Fruit fly (Drosophila melanogaster) whole organism, embryonic: ENCODE data around the gene ATP7.

Experiments
- Abd-B ChIP-seq: fragments of 200-800 bp; sonication (Bioruptor generic); optimal IDR thresholded peaks from 2 replicates; lab custom pipeline; 2018; ENCODE audit warnings: missing biosample characterization, mild to moderate bottlenecking, missing genetic modification characterization, moderate library complexity
- Aef1 ChIP-seq: fragments of 200-800 bp; sonication (Bioruptor generic); IDR thresholded peaks from 3 replicates; pipeline ENCODE4 v1.3.6; 2022; ENCODE audit warnings: missing biosample characterization, missing genetic modification characterization
- B-H1 ChIP-seq: fragments of 200-800 bp; sonication (Bioruptor generic); IDR thresholded peaks from 3 replicates; pipeline ENCODE4 v1.3.6; 2022; ENCODE audit warnings: missing biosample characterization, missing genetic modification characterization
- C15 ChIP-seq: fragments of 200-800 bp; sonication (Bioruptor generic); IDR thresholded peaks from 3 replicates; pipeline ENCODE4 v1.3.6; 2022; ENCODE audit warnings: missing biosample characterization, missing genetic modification characterization
- CG10209 ChIP-seq: fragments of 200-800 bp; sonication (Bioruptor generic); optimal IDR thresholded peaks from 3 replicates; lab custom pipeline; 2017; ENCODE audit warnings: missing biosample characterization, mild to moderate bottlenecking, missing genetic modification characterization, missing genetic modification reagents
- CG11398 ChIP-seq: fragments of 200-800 bp; sonication (Bioruptor generic); optimal IDR thresholded peaks from 2 replicates; lab custom pipeline; 2016; ENCODE audit warnings: missing biosample characterization, missing genetic modification characterization
- CG14441 ChIP-seq: fragments of 200-800 bp; sonication (Bioruptor generic); IDR thresholded peaks from 2 replicates; pipeline ENCODE4 v1.3.6; 2022; ENCODE audit warnings: missing biosample characterization, missing genetic modification characterization
- CG1529 ChIP-seq: fragments of 200-800 bp; sonication (Bioruptor generic); optimal IDR thresholded peaks from 3 replicates; lab custom pipeline; 2018; ENCODE audit warnings: missing biosample characterization, missing genetic modification characterization
- CG16815 ChIP-seq: fragments of 200-800 bp; sonication (Bioruptor generic); optimal IDR thresholded peaks from 3 replicates; lab custom pipeline; 2017; ENCODE audit warnings: missing biosample characterization, mild to moderate bottlenecking, missing genetic modification characterization
- CG16863 ChIP-seq: fragments of 200-800 bp; sonication (Bioruptor generic); optimal IDR thresholded peaks from 3 replicates; lab custom pipeline; 2016; ENCODE audit warnings: missing biosample characterization, missing genetic modification characterization
- CG17328 ChIP-seq: fragments of 200-800 bp; sonication (Bioruptor generic); IDR thresholded peaks from 2 replicates; pipeline ENCODE4 v1.3.6; 2022; ENCODE audit warnings: missing biosample characterization, missing genetic modification characterization
- CG18011 ChIP-seq: fragments of 200-800 bp; sonication (Bioruptor generic); optimal IDR thresholded peaks from 2 replicates; lab custom pipeline; 2017; ENCODE audit warnings: missing biosample characterization, missing genetic modification characterization, mild to moderate bottlenecking, moderate library complexity, missing genotype
- CG1832 ChIP-seq: fragments of 200-800 bp; sonication (Bioruptor generic); optimal IDR thresholded peaks from 2 replicates; lab custom pipeline; 2017; ENCODE audit warnings: missing biosample characterization, mild to moderate bottlenecking, missing genetic modification characterization, inconsistent platforms
- CG18619 ChIP-seq: fragments of 200-800 bp; sonication (Bioruptor generic); optimal IDR thresholded peaks from 3 replicates; lab custom pipeline; 2017; ENCODE audit warnings: missing biosample characterization, mild to moderate bottlenecking, missing genetic modification characterization
- CG30403 ChIP-seq: fragments of 200-800 bp; sonication (Bioruptor generic); optimal IDR thresholded peaks from 3 replicates; lab custom pipeline; 2016; ENCODE audit warnings: missing biosample characterization, missing genetic modification characterization
- CG43689 ChIP-seq: fragments of 200-800 bp; sonication (Bioruptor generic); IDR thresholded peaks from 2 replicates; pipeline ENCODE4 v1.3.6; 2022; ENCODE audit warnings: missing biosample characterization, missing genetic modification characterization
- CG7357 ChIP-seq: fragments of 200-800 bp; sonication (Bioruptor generic); IDR thresholded peaks from 3 replicates; pipeline ENCODE4 v1.3.6; 2022; ENCODE audit warnings: missing biosample characterization, missing genetic modification characterization
- CG8924 ChIP-seq: fragments of 200-800 bp; optimal IDR thresholded peaks from 3 replicates; lab custom pipeline; 2019; ENCODE audit warnings: missing biosample characterization, mild to moderate bottlenecking, missing genetic modification characterization, moderate library complexity
- CG9215 ChIP-seq: fragments of 200-800 bp; sonication (Bioruptor generic); IDR thresholded peaks from 2 replicates; pipeline ENCODE4 v1.3.6; 2022; ENCODE audit warnings: missing biosample characterization, missing genetic modification characterization
- CkIIα-i1 ChIP-seq: fragments of 200-800 bp; sonication (Bioruptor generic); IDR thresholded peaks from 2 replicates; pipeline ENCODE4 v1.3.6; 2022; ENCODE audit warnings: missing biosample characterization, missing genetic modification characterization
- Deaf1 ChIP-seq: fragments of 200-800 bp; optimal IDR thresholded peaks from 3 replicates; lab custom pipeline; 2019; ENCODE audit warnings: missing biosample characterization, mild to moderate bottlenecking, missing genetic modification characterization, moderate library complexity
- Drgx ChIP-seq: fragments of 200-800 bp; sonication (Bioruptor generic); IDR thresholded peaks from 2 replicates; pipeline ENCODE4 v1.3.6; 2022; ENCODE audit warnings: missing biosample characterization, missing genetic modification characterization
- E2f1 ChIP-seq: fragments of 200-800 bp; sonication (Bioruptor generic); IDR thresholded peaks from 2 replicates; pipeline ENCODE4 v1.3.6; 2022; ENCODE audit warnings: missing biosample characterization, missing genetic modification characterization
- E2f2 ChIP-seq: fragments of 200-800 bp; sonication (Bioruptor generic); IDR thresholded peaks from 2 replicates; pipeline ENCODE4 v1.3.6; 2022; ENCODE audit warnings: missing biosample characterization, missing genetic modification characterization
- Elba2 ChIP-seq: fragments of 200-800 bp; sonication (Bioruptor generic); optimal IDR thresholded peaks from 3 replicates; lab custom pipeline; 2016; ENCODE audit warnings: missing biosample characterization, missing genetic modification characterization
- Ets97D ChIP-seq: fragments of 200-800 bp; sonication (Bioruptor generic); optimal IDR thresholded peaks from 3 replicates; lab custom pipeline; 2016; ENCODE audit warnings: missing biosample characterization, missing genetic modification characterization
- Max ChIP-seq: fragments of 200-800 bp; sonication (Bioruptor generic); optimal IDR thresholded peaks from 2 replicates; lab custom pipeline; 2016; ENCODE audit warnings: missing biosample characterization, mild to moderate bottlenecking, missing genetic modification characterization
- Ravus ChIP-seq: fragments of 200-800 bp; sonication (Bioruptor generic); IDR thresholded peaks from 2 replicates; pipeline ENCODE4 v1.3.6; 2022; ENCODE audit warnings: missing biosample characterization, missing genetic modification characterization
- Sry-β ChIP-seq: fragments of 200-800 bp; sonication (Bioruptor generic); optimal IDR thresholded peaks from 2 replicates; lab custom pipeline; 2018; ENCODE audit warnings: missing biosample characterization, mild to moderate bottlenecking, missing genetic modification characterization, moderate library complexity
- Sry-δ ChIP-seq: fragments of 200-800 bp; sonication (Bioruptor generic); optimal IDR thresholded peaks from 2 replicates; lab custom pipeline; 2016; ENCODE audit warnings: missing biosample characterization, missing genetic modification characterization
- Trl ChIP-seq, 3 experiments: fragments of >200 bp in 2 of 3; fragments of 200-800 bp in 1 of 3; sonication (Bioruptor generic) in 1 of 3; optimal IDR thresholded peaks; 2 replicates in 1 of 3; 3 replicates in 2 of 3; lab custom pipeline; 2016 to 2017; ENCODE audit warnings: missing biosample characterization in 1 of 3, missing genetic modification characterization in 1 of 3
- Xrp1 ChIP-seq: fragments of 200-800 bp; sonication (Bioruptor generic); IDR thresholded peaks from 2 replicates; pipeline ENCODE4 v1.3.6; 2022; ENCODE audit warnings: missing biosample characterization, missing genetic modification characterization
- ac ChIP-seq: fragments of 200-800 bp; sonication (Bioruptor generic); optimal IDR thresholded peaks from 3 replicates; lab custom pipeline; 2017; ENCODE audit warnings: missing biosample characterization, mild to moderate bottlenecking, missing genetic modification characterization
- ci ChIP-seq: fragments of 200-800 bp; sonication (Bioruptor generic); IDR thresholded peaks from 3 replicates; pipeline ENCODE4 v1.3.6; 2022; ENCODE audit warnings: missing biosample characterization, missing genetic modification characterization
- disco-r ChIP-seq: fragments of 200-800 bp; sonication (Bioruptor generic); optimal IDR thresholded peaks from 2 replicates; lab custom pipeline; 2016; ENCODE audit warnings: missing biosample characterization, missing genetic modification characterization
- dmrt99B ChIP-seq: fragments of 200-800 bp; sonication (Bioruptor generic); optimal IDR thresholded peaks from 2 replicates; lab custom pipeline; 2018; ENCODE audit warnings: missing biosample characterization, mild to moderate bottlenecking, missing genetic modification characterization, moderate library complexity
- gro ChIP-seq: fragments of 200-800 bp; sonication (Bioruptor generic); optimal IDR thresholded peaks from 2 replicates; lab custom pipeline; 2016; ENCODE audit warnings: missing biosample characterization, missing genetic modification characterization
- gsb-n ChIP-seq: fragments of 200-800 bp; sonication (Bioruptor generic); optimal IDR thresholded peaks from 3 replicates; lab custom pipeline; 2018; ENCODE audit warnings: missing biosample characterization, mild to moderate bottlenecking, missing genetic modification characterization
- h ChIP-seq: fragments of >200 bp; optimal IDR thresholded peaks from 2 replicates; lab custom pipeline; 2017
- ham ChIP-seq: fragments of 200-800 bp; sonication (Bioruptor generic); IDR thresholded peaks from 2 replicates; pipeline ENCODE4 v1.3.6; 2022; ENCODE audit warnings: missing biosample characterization, missing genetic modification characterization
- lilli ChIP-seq: fragments of 200-800 bp; sonication (Bioruptor generic); optimal IDR thresholded peaks from 3 replicates; lab custom pipeline; 2016; ENCODE audit warnings: missing biosample characterization, missing genetic modification characterization
- mirr ChIP-seq: fragments of 200-800 bp; sonication (Bioruptor generic); optimal IDR thresholded peaks from 3 replicates; lab custom pipeline; 2018; ENCODE audit warnings: missing biosample characterization, mild to moderate bottlenecking, missing genetic modification characterization
- nmo ChIP-seq: fragments of 200-800 bp; sonication (Bioruptor generic); optimal IDR thresholded peaks from 2 replicates; lab custom pipeline; 2018; ENCODE audit warnings: missing biosample characterization, mild to moderate bottlenecking, missing genetic modification characterization, moderate library complexity
- otp ChIP-seq: fragments of 200-800 bp; sonication (Bioruptor generic); IDR thresholded peaks from 3 replicates; pipeline ENCODE4, ENCODE4 v1.3.6; 2022; ENCODE audit warnings: missing biosample characterization, missing genetic modification characterization
- pho ChIP-seq: fragments of 200-800 bp; sonication (Bioruptor generic); optimal IDR thresholded peaks from 2 replicates; lab custom pipeline; 2016; ENCODE audit warnings: missing biosample characterization, missing genetic modification characterization
- pnt ChIP-seq: fragments of 200-800 bp; sonication (Bioruptor generic); optimal IDR thresholded peaks from 3 replicates; lab custom pipeline; 2016; ENCODE audit warnings: missing biosample characterization, missing genetic modification characterization
- seq ChIP-seq: fragments of 200-800 bp; sonication (Bioruptor generic); IDR thresholded peaks from 2 replicates; pipeline ENCODE4 v1.3.6; 2022; ENCODE audit warnings: missing biosample characterization, missing genetic modification characterization
- slbo ChIP-seq: fragments of 200-800 bp; sonication (Bioruptor generic); IDR thresholded peaks from 2 replicates; pipeline ENCODE4 v1.3.6; 2022; ENCODE audit warnings: missing biosample characterization, missing genetic modification characterization
- stc ChIP-seq: fragments of 200-800 bp; sonication (Bioruptor generic); IDR thresholded peaks from 2 replicates; pipeline ENCODE4 v1.3.6; 2022; ENCODE audit warnings: missing biosample characterization, missing genetic modification characterization
- tgo ChIP-seq: fragments of 200-800 bp; sonication (Bioruptor generic); IDR thresholded peaks from 3 replicates; pipeline ENCODE4 v1.3.6; 2022; ENCODE audit warnings: missing biosample characterization, missing genetic modification characterization
- tna ChIP-seq: fragments of 200-800 bp; sonication (Bioruptor generic); IDR thresholded peaks from 2 replicates; pipeline ENCODE4 v1.3.6; 2022; ENCODE audit warnings: missing biosample characterization, missing genetic modification characterization; ENCODE audit not compliant: partially characterized antibody
- zen2 ChIP-seq: fragments of 200-800 bp; sonication (Bioruptor generic); IDR thresholded peaks from 3 replicates; pipeline ENCODE4 v1.3.6; 2022; ENCODE audit warnings: missing biosample characterization, missing genetic modification characterization; ENCODE audit not compliant: partially characterized antibody

ATP7 gene

dm6 chrX:11854758-11855465, at the start of gene ATP7, which contains the start of gene CG10347 (continued):
- TF ChIP-seq stc (GFP tag; lab: Robert Waterston, UW) (no peak), Drgx (GFP tag; lab: Robert Waterston, UW) (no peak), pho (GFP tag; lab: Kevin White, UChicago) (no peak), mirr (GFP tag; lab: Kevin White, UChicago) (no peak), CG43689 (GFP tag; lab: Robert Waterston, UW) (no peak), Abd-B (no peak), tna (GFP tag; lab: Robert Waterston, UW) (peak; percentile 82), Aef1 (no peak), CG7357 (GFP tag; lab: Robert Waterston, UW) (no peak), CG17328 (GFP tag; lab: Robert Waterston, UW) (no peak), CG1832 (GFP tag; lab: Kevin White, UChicago) (no peak), nmo (peak; percentile 47), ham (GFP tag; lab: Robert Waterston, UW) (no peak), CG16815 (GFP tag; lab: Kevin White, UChicago) (no peak), CG18011 (GFP tag; lab: Kevin White, UChicago) (no peak), Ets97D (GFP tag; lab: Kevin White, UChicago) (peak; percentile 53), Trl (optimal IDR thresholded peaks at IDR 0.05; lab: Kevin White, UChicago) (no peak), Trl (GFP tag; optimal IDR thresholded peaks at IDR 0.05; lab: Kevin White, UChicago) (peak; percentile 2), ac (GFP tag; lab: Kevin White, UChicago) (no peak), CG10209 (GFP tag; lab: Kevin White, UChicago) (no peak), Sry-δ (peak; percentile 97), pnt (GFP tag; lab: Kevin White, UChicago) (peak; percentile 17), E2f1 (GFP tag; lab: Robert Waterston, UW) (no peak), CG16863 (GFP tag; lab: Kevin White, UChicago) (no peak), tgo (GFP tag; lab: Robert Waterston, UW) (no peak), zen2 (GFP tag; lab: Robert Waterston, UW) (peak; percentile 78), CG1529 (GFP tag; lab: Kevin White, UChicago) (no peak), CkIIα-i1 (GFP tag; lab: Robert Waterston, UW) (no peak), CG18619 (GFP tag; lab: Kevin White, UChicago) (no peak), Sry-β (peak; percentile 19), CG14441 (no peak), Ravus (GFP tag; lab: Robert Waterston, UW) (no peak), Xrp1 (no peak), CG30403 (GFP tag; lab: Kevin White, UChicago) (peak; percentile 62), CG8924 (tag; lab: Kevin White, UChicago) (peak; percentile 41), ci (GFP tag; lab: Robert Waterston, UW) (no peak), Max (peak; percentile 26), B-H1 (GFP tag; lab: Robert Waterston, UW) (no peak), Deaf1 (tag; lab: Kevin White, UChicago) (peak; percentile 7), CG11398 (GFP tag; lab: Kevin White, UChicago) (no peak), gro (GFP tag; lab: Kevin White, UChicago) (peak; percentile 0), dmrt99B (tag; lab: Kevin White, UChicago) (peak; percentile 3), otp (GFP tag; lab: Robert Waterston, UW) (no peak), Elba2 (no peak), slbo (GFP tag; lab: Robert Waterston, UW) (no peak; the same call in 1 of the 2 replicates), C15 (GFP tag; lab: Robert Waterston, UW) (no peak), E2f2 (GFP tag; lab: Robert Waterston, UW) (peak; percentile 64), disco-r (GFP tag; lab: Kevin White, UChicago) (no peak), CG9215 (no peak), gsb-n (tag; lab: Kevin White, UChicago) (no peak), lilli (GFP tag; lab: Kevin White, UChicago) (peak; percentile 55), h (no peak), seq (GFP tag; lab: Robert Waterston, UW) (no peak)
